Worm (Caenorhabditis elegans) whole organism, young adult: ENCODE measurements around the gene rpap-2.

Experiments used
- B0336.3 ChIP-seq: fragments of 200-800 bp; sonication (Bioruptor generic); IDR thresholded peaks from 2 replicates; pipeline ENCODE4 v1.3.6; 2022; ENCODE audit warnings: missing genetic modification characterization, missing compliant biosample characterization
- attf-3 ChIP-seq: fragments of 200-800 bp; sonication (Bioruptor generic); conservative IDR thresholded peaks from 2 replicates; pipeline ENCODE4 v1.3.6; 2022; ENCODE audit warnings: missing genetic modification reagents, missing genetic modification characterization, missing compliant biosample characterization

DNA sequence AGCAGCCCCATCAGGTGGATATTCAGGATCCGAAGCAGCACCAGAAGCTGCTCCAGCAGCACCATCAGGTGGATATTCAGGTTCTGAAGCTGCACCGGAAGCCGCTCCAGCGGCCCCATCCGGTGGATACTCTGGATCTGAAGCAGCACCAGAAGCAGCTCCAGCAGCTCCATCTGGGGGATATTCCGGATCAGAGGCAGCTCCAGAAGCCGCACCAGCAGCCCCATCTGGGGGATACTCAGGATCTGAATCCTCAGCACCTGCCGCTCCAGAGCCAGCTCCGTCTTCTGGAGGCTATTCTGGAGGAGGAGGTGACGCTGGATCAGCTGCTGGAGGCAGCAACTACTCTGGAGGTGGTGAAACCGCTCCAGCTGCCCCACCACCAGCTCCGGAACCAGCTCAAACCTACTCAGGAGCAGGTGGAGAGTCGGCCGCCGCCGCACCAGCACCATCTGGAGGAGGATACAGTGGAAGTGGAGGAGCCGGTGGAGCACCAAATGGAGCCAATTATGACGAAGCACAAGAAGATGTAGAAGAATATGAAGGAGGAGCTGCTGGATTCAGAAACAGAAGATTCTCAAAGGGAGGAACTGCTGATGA lies 3.0 kb upstream of the rpap-2 start:
- no peak for TF ChIP-seq B0336.3 (GFP tag; lab: Robert Waterston, UW)
- no peak for TF ChIP-seq attf-3 (GFP tag; lab: Robert Waterston, UW)
